Worm (Caenorhabditis elegans): ENCODE measurements around the gene T04F3.3.

- TF ChIP-seq him-1 (tag; optimal IDR thresholded peaks at IDR 0.05) (no peak), W03F9.2 (tag; optimal IDR thresholded peaks at IDR 0.05) (no peak)
Observed at ce11 chrV:11725971-11726370, 32.8 kb upstream of the T04F3.3 start, which contains the start of gene daf-11.

Measured in whole organism, L4/young adult.